Fruit fly (Drosophila melanogaster) whole organism, adult: ENCODE data around the gene MBD-like.
A peak's percentile ranks its signal among the peaks of the same experiment; 100 is the strongest.

Source experiments
- CG12768 ChIP-seq: fragments of 200-800 bp; sonication (Bioruptor generic); optimal IDR thresholded peaks from 2 replicates; lab custom pipeline; 2017; ENCODE audit warnings: missing biosample characterization, missing genetic modification characterization, mild to moderate bottlenecking, moderate library complexity, missing genetic modification reagents
- CG7101 ChIP-seq: fragments of 200-800 bp; sonication (Bioruptor generic); optimal IDR thresholded peaks from 2 replicates; lab custom pipeline; 2018; ENCODE audit warnings: missing biosample characterization, mild to moderate bottlenecking, missing genetic modification characterization, moderate library complexity
- Crg-1 ChIP-seq: fragments of 200-800 bp; sonication (Bioruptor generic); optimal IDR thresholded peaks from 2 replicates; lab custom pipeline; 2016; ENCODE audit warnings: missing biosample characterization, missing genetic modification characterization
- cic ChIP-seq: fragments of 200-800 bp; sonication (Bioruptor generic); optimal IDR thresholded peaks from 2 replicates; lab custom pipeline; 2017; ENCODE audit warnings: missing biosample characterization, mild to moderate bottlenecking, missing genetic modification characterization, moderate library complexity
- ovo ChIP-seq: fragments of 200-800 bp; sonication (Bioruptor generic); optimal IDR thresholded peaks from 2 replicates; lab custom pipeline; 2016; ENCODE audit warnings: missing biosample characterization, missing genetic modification characterization
- pad ChIP-seq: fragments of 200-800 bp; sonication (Bioruptor generic); optimal IDR thresholded peaks from 3 replicates; lab custom pipeline; 2017; ENCODE audit warnings: missing biosample characterization, missing genetic modification characterization, mild to moderate bottlenecking, moderate library complexity, missing genetic modification reagents
- tj ChIP-seq: fragments of 200-800 bp; sonication (Bioruptor generic); optimal IDR thresholded peaks from 3 replicates; lab custom pipeline; 2017; ENCODE audit warnings: missing biosample characterization, mild to moderate bottlenecking, missing genetic modification characterization, moderate library complexity

dm6 chr3R:9548769-9549168 is 10.8 kb upstream of the MBD-like start:
- no peak for TF ChIP-seq CG12768 (GFP tag; lab: Kevin White, UChicago)
- no peak for TF ChIP-seq tj (GFP tag; lab: Kevin White, UChicago)
- TF ChIP-seq ovo: no peak
- no peak for TF ChIP-seq pad (GFP tag; lab: Kevin White, UChicago)
- no peak for TF ChIP-seq Crg-1
- TF ChIP-seq cic (GFP tag; lab: Kevin White, UChicago): peak; percentile 66
- no peak for TF ChIP-seq CG7101 (tag; lab: Kevin White, UChicago)
